Worm (Caenorhabditis elegans) whole organism, late embryonic: Measurements from ENCODE around the gene nas-28.

ENCODE experiments used
- ama-1 ChIP-seq: fragments of 150-350 bp; optimal IDR thresholded peaks from 2 replicates; lab custom pipeline; 2014
- dmd-4 ChIP-seq: sonication (generic microtip); optimal IDR thresholded peaks from 2 replicates; lab custom pipeline; 2016; ENCODE audit warnings: borderline replicate concordance, missing genetic modification characterization, missing compliant biosample characterization
- elt-2 ChIP-seq: sonication (generic microtip); optimal IDR thresholded peaks from 2 replicates; lab custom pipeline; 2016; ENCODE audit warnings: missing genetic modification reagents, missing genetic modification characterization, missing compliant biosample characterization
- fkh-10 ChIP-seq: fragments of 150-350 bp; optimal IDR thresholded peaks from 2 replicates; lab custom pipeline; 2014; ENCODE audit warnings: missing biosample characterization, missing genetic modification reagents, missing genetic modification characterization
- hlh-30 ChIP-seq: sonication (generic microtip); optimal IDR thresholded peaks from 2 replicates; lab custom pipeline; 2017; ENCODE audit warnings: antibody characterized with exemption, missing genetic modification characterization, missing compliant biosample characterization; ENCODE audit not compliant: insufficient read depth
- nfya-1 ChIP-seq: sonication (generic microtip); optimal IDR thresholded peaks from 2 replicates; lab custom pipeline; 2017; ENCODE audit warnings: missing genetic modification characterization, mild to moderate bottlenecking, missing compliant biosample characterization, antibody characterized with exemption, moderate library complexity

DNA sequence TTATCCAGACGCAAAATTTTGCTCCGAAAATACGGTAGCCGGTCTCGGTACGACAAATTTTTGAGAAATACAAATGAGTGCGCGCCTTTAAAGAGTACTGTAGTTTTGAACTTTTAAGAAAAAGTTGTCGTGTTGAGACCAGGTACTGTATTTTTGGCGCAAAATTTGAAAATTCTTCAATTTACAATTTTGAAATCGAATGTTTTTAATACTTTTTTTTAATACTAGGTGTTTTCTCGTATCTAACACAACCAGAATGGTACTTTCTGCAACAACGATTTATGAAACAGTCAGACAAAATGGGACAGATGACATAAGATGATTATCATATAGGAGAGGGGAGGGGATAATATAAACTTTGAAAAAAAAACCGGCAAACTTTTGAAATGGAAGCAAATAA is 12.7 kb upstream of the nas-28 start:
- TF ChIP-seq ama-1 (lab: Kevin White, UChicago) = no peak
- no peak for TF ChIP-seq nfya-1 (tag; lab: Kevin White, UChicago)
- no peak for TF ChIP-seq hlh-30 (tag; lab: Kevin White, UChicago)
- no peak for TF ChIP-seq elt-2 (tag; lab: Kevin White, UChicago)
- TF ChIP-seq dmd-4 = no peak
- TF ChIP-seq fkh-10 = no peak
